Fruit fly (Drosophila melanogaster): ENCODE data around the gene hth.
A peak's percentile ranks its signal among the peaks of the same experiment; 100 is the strongest.

Gene hth

dm6 chr3R:10521182-10521727, 118.1 kb downstream of the hth start (continued):
- TF ChIP-seq Nf-YC (tag; optimal IDR thresholded peaks at IDR 0.05) (no peak), crp (GFP tag; optimal IDR thresholded peaks at IDR 0.05) (no peak), CG12744 (GFP tag; optimal IDR thresholded peaks at IDR 0.05) (no peak), CG11695 (GFP tag; IDR thresholded peaks at IDR 0.05) (no peak), CG14667 (GFP tag; IDR thresholded peaks at IDR 0.05) (no peak), lov (optimal IDR thresholded peaks at IDR 0.05) (no peak), lov (GFP tag; IDR thresholded peaks at IDR 0.05) (no peak), Elba2 (GFP tag; optimal IDR thresholded peaks at IDR 0.05) (no peak), CG32532 (GFP tag; IDR thresholded peaks at IDR 0.05) (no peak), bigmax (GFP tag; optimal IDR thresholded peaks at IDR 0.05) (peak; percentile 54), Vsx1 (GFP tag; optimal IDR thresholded peaks at IDR 0.05) (peak; percentile 48), Eip74EF (GFP tag; optimal IDR thresholded peaks at IDR 0.05) (no peak), CG8388 (GFP tag; optimal IDR thresholded peaks at IDR 0.05) (peak; percentile 10), Kr (GFP tag; optimal IDR thresholded peaks at IDR 0.05) (peak; percentile 68), NK7.1 (GFP tag; optimal IDR thresholded peaks at IDR 0.05) (no peak), CG8281 (tag; optimal IDR thresholded peaks at IDR 0.05) (no peak), nmo (GFP tag; optimal IDR thresholded peaks at IDR 0.05) (no peak), Hmr (GFP tag; optimal IDR thresholded peaks at IDR 0.05) (peak; percentile 3), CG7963 (GFP tag; IDR thresholded peaks at IDR 0.05; ENCODE audit: partially characterized antibody) (no peak), CG33557 (GFP tag; optimal IDR thresholded peaks at IDR 0.05) (peak; percentile 62), mirr (GFP tag; optimal IDR thresholded peaks at IDR 0.05) (no peak), gsb-n (tag; optimal IDR thresholded peaks at IDR 0.05) (peak; percentile 39), CG6175 (GFP tag; IDR thresholded peaks at IDR 0.05) (no peak), CHES-1-like (GFP tag; optimal IDR thresholded peaks at IDR 0.05) (peak; percentile 26), CG12299 (tag; optimal IDR thresholded peaks at IDR 0.05) (peak; percentile 34), CG43689 (GFP tag; IDR thresholded peaks at IDR 0.05) (no peak), CG18619 (GFP tag; optimal IDR thresholded peaks at IDR 0.05) (no peak), tap (tag; optimal IDR thresholded peaks at IDR 0.05) (no peak), fu2 (GFP tag; optimal IDR thresholded peaks at IDR 0.05) (no peak), B-H2 (GFP tag; optimal IDR thresholded peaks at IDR 0.05) (no peak), ranshi (GFP tag; IDR thresholded peaks at IDR 0.05) (no peak), jumu (GFP tag; optimal IDR thresholded peaks at IDR 0.05) (peak; percentile 1), eve (GFP tag; optimal IDR thresholded peaks at IDR 0.05) (peak in 1 of 2 experiments; percentile 42), Hsf (GFP tag; optimal IDR thresholded peaks at IDR 0.05) (no peak), Asciz (GFP tag; optimal IDR thresholded peaks at IDR 0.05) (peak; percentile 59), CG14965 (GFP tag; optimal IDR thresholded peaks at IDR 0.05; ENCODE audit: borderline replicate concordance) (no peak), CG10274 (GFP tag; optimal IDR thresholded peaks at IDR 0.05) (no peak), zen (tag; optimal IDR thresholded peaks at IDR 0.05) (no peak), CG6791 (GFP tag; IDR thresholded peaks at IDR 0.05; ENCODE audit: partially characterized antibody) (no peak), sd (tag; optimal IDR thresholded peaks at IDR 0.05) (no peak), dmrt99B (tag; optimal IDR thresholded peaks at IDR 0.05) (peak; percentile 18), kni (GFP tag; optimal IDR thresholded peaks at IDR 0.05) (peak; percentile 20), CG3847 (GFP tag; IDR thresholded peaks at IDR 0.05) (no peak), B-H1 (GFP tag; IDR thresholded peaks at IDR 0.05) (no peak), E2f2 (GFP tag; IDR thresholded peaks at IDR 0.05) (no peak), CG18011 (GFP tag; optimal IDR thresholded peaks at IDR 0.05) (peak; percentile 47), CG17359 (tag; optimal IDR thresholded peaks at IDR 0.05) (no peak), lilli (GFP tag; optimal IDR thresholded peaks at IDR 0.05) (peak; percentile 2), chn (GFP tag; optimal IDR thresholded peaks at IDR 0.05) (no peak), CG4730 (GFP tag; IDR thresholded peaks at IDR 0.05) (no peak)

All from whole organism, embryonic.